Worm (Caenorhabditis elegans) whole organism, L4/young adult: ENCODE data around the gene Y75B12B.11.

Experiments
- W03F9.2 ChIP-seq: fragments of 150-350 bp; optimal IDR thresholded peaks from 2 replicates; lab custom pipeline; 2014; ENCODE audit warnings: missing biosample characterization, missing genetic modification characterization
- dao-5 ChIP-seq: sonication (generic microtip); optimal IDR thresholded peaks from 2 replicates; lab custom pipeline; 2016; ENCODE audit warnings: missing genotype, missing genetic modification characterization, moderate library complexity, missing compliant biosample characterization
- him-1 ChIP-seq: sonication (generic microtip); optimal IDR thresholded peaks from 2 replicates; lab custom pipeline; 2016; ENCODE audit warnings: missing genotype, missing genetic modification reagents, missing genetic modification characterization, missing compliant biosample characterization

ce11 chrV:15152010-15152409 lies 39.1 kb upstream of the Y75B12B.11 start:
- TF ChIP-seq W03F9.2 (tag; lab: Kevin White, UChicago) (no peak), dao-5 (tag; lab: Kevin White, UChicago) (no peak), him-1 (tag; lab: Kevin White, UChicago) (no peak)
